Worm (Caenorhabditis elegans) whole organism, mixed stage, embryonic: Measurements from ENCODE around the gene sek-3.

Experiments
- M03D4.4 ChIP-seq: sonication (generic microtip); optimal IDR thresholded peaks from 2 replicates; lab custom pipeline; 2017; ENCODE audit warnings: mild to moderate bottlenecking, missing genetic modification characterization, missing compliant biosample characterization
- bed-3 ChIP-seq: fragments of 200-800 bp; sonication (Bioruptor generic); optimal IDR thresholded peaks from 3 replicates; lab custom pipeline; 2018; ENCODE audit warnings: mild to moderate bottlenecking, missing genetic modification characterization, moderate library complexity, missing compliant biosample characterization
- blmp-1 ChIP-seq: fragments of 150-350 bp; optimal IDR thresholded peaks from 2 replicates; lab custom pipeline; 2014; ENCODE audit warnings: missing biosample characterization, missing genetic modification characterization
- ceh-39 ChIP-seq: fragments of 150-350 bp; optimal IDR thresholded peaks from 2 replicates; lab custom pipeline; 2014; ENCODE audit warnings: missing biosample characterization, missing genetic modification characterization
- ceh-43 ChIP-seq: fragments of 200-800 bp; sonication (Bioruptor generic); optimal IDR thresholded peaks from 2 replicates; lab custom pipeline; 2018; ENCODE audit warnings: mild to moderate bottlenecking, missing genetic modification characterization, moderate library complexity, missing compliant biosample characterization
- ceh-83 ChIP-seq: fragments of 200-800 bp; sonication (Bioruptor generic); optimal IDR thresholded peaks from 2 replicates; lab custom pipeline; 2018; ENCODE audit warnings: mild to moderate bottlenecking, missing genetic modification characterization, missing compliant biosample characterization
- ces-1 ChIP-seq: fragments of 150-350 bp; optimal IDR thresholded peaks from 2 replicates; lab custom pipeline; 2014; ENCODE audit warnings: missing biosample characterization, missing genetic modification reagents, missing genetic modification characterization
- cnd-1 ChIP-seq: fragments of 200-800 bp; sonication (Bioruptor generic); optimal IDR thresholded peaks from 2 replicates; lab custom pipeline; 2018; ENCODE audit warnings: mild to moderate bottlenecking, missing genetic modification characterization, missing compliant biosample characterization
- drap-1 ChIP-seq: fragments of 200-800 bp; sonication (Bioruptor generic); optimal IDR thresholded peaks from 3 replicates; lab custom pipeline; 2018; ENCODE audit warnings: mild to moderate bottlenecking, missing genetic modification characterization, missing compliant biosample characterization
- elt-1 ChIP-seq: sonication (generic microtip); optimal IDR thresholded peaks from 2 replicates; lab custom pipeline; 2017; ENCODE audit warnings: missing genetic modification characterization, mild to moderate bottlenecking, missing compliant biosample characterization, antibody characterized with exemption, moderate library complexity, borderline replicate concordance; ENCODE audit not compliant: insufficient read depth
- elt-3 ChIP-seq: fragments of 150-350 bp; optimal IDR thresholded peaks from 2 replicates; lab custom pipeline; 2014; ENCODE audit warnings: missing biosample characterization, missing genetic modification characterization
- flh-1 ChIP-seq: fragments of 200-800 bp; sonication (Bioruptor generic); optimal IDR thresholded peaks from 2 replicates; lab custom pipeline; 2018; ENCODE audit warnings: mild to moderate bottlenecking, missing genetic modification characterization, moderate library complexity, missing compliant biosample characterization
- ham-2 ChIP-seq: fragments of 200-800 bp; sonication (Bioruptor generic); optimal IDR thresholded peaks from 2 replicates; lab custom pipeline; 2018; ENCODE audit warnings: mild to moderate bottlenecking, missing genetic modification characterization, missing compliant biosample characterization
- hlh-1 ChIP-seq: fragments of 150-350 bp; optimal IDR thresholded peaks from 2 replicates; lab custom pipeline; 2014; ENCODE audit warnings: missing biosample characterization, missing genetic modification reagents, missing genetic modification characterization
- lin-13 ChIP-seq: fragments of 150-350 bp; optimal IDR thresholded peaks from 2 replicates; lab custom pipeline; 2014; ENCODE audit warnings: missing biosample characterization, missing genetic modification characterization
- lin-32 ChIP-seq: fragments of 200-800 bp; sonication (Bioruptor generic); optimal IDR thresholded peaks from 2 replicates; lab custom pipeline; 2018; ENCODE audit warnings: mild to moderate bottlenecking, missing genetic modification characterization, missing compliant biosample characterization
- lsy-2 ChIP-seq: fragments of 150-350 bp; optimal IDR thresholded peaks from 2 replicates; lab custom pipeline; 2014; ENCODE audit warnings: missing biosample characterization, missing genetic modification characterization
- mab-5 ChIP-seq: fragments of 150-350 bp; optimal IDR thresholded peaks from 2 replicates; lab custom pipeline; 2014; ENCODE audit warnings: missing biosample characterization, missing genetic modification characterization
- mep-1 ChIP-seq: fragments of 150-350 bp; optimal IDR thresholded peaks from 2 replicates; lab custom pipeline; 2017; ENCODE audit warnings: missing biosample characterization, missing genetic modification reagents, missing genetic modification characterization, inconsistent platforms
- mls-2 ChIP-seq: sonication (generic microtip); optimal IDR thresholded peaks from 2 replicates; lab custom pipeline; 2016; ENCODE audit warnings: mild to moderate bottlenecking, missing genetic modification characterization, moderate library complexity, missing compliant biosample characterization
- nhr-12 ChIP-seq: fragments of 150-350 bp; optimal IDR thresholded peaks from 2 replicates; lab custom pipeline; 2014; ENCODE audit warnings: missing biosample characterization, missing genetic modification characterization
- nhr-2 ChIP-seq: fragments of 150-350 bp; optimal IDR thresholded peaks from 2 replicates; lab custom pipeline; 2014; ENCODE audit warnings: missing biosample characterization, missing genetic modification characterization
- nhr-237 ChIP-seq: fragments of 150-350 bp; optimal IDR thresholded peaks from 2 replicates; lab custom pipeline; 2014; ENCODE audit warnings: missing biosample characterization, missing genetic modification characterization
- nhr-28 ChIP-seq: fragments of 150-350 bp; optimal IDR thresholded peaks from 2 replicates; lab custom pipeline; 2014; ENCODE audit warnings: missing biosample characterization, missing genetic modification characterization
- nhr-76 ChIP-seq: sonication (generic microtip); optimal IDR thresholded peaks from 2 replicates; lab custom pipeline; 2017; ENCODE audit warnings: missing biosample characterization, missing genetic modification characterization
- pha-4 ChIP-seq: fragments of 150-350 bp; optimal IDR thresholded peaks from 2 replicates; lab custom pipeline; 2018; ENCODE audit warnings: missing biosample characterization, missing genetic modification reagents, missing genetic modification characterization
- sem-2 ChIP-seq: fragments of 200-800 bp; sonication (Bioruptor generic); optimal IDR thresholded peaks from 2 replicates; lab custom pipeline; 2018; ENCODE audit warnings: mild to moderate bottlenecking, missing genetic modification characterization, missing compliant biosample characterization
- snpc-4 ChIP-seq: fragments of 150-350 bp; optimal IDR thresholded peaks from 2 replicates; lab custom pipeline; 2014; ENCODE audit warnings: missing biosample characterization, missing genetic modification characterization
- sptf-1 ChIP-seq: sonication (generic microtip); optimal IDR thresholded peaks from 2 replicates; lab custom pipeline; 2017; ENCODE audit warnings: mild to moderate bottlenecking, missing genetic modification characterization, moderate library complexity, missing compliant biosample characterization
- tbx-8 ChIP-seq: fragments of 200-800 bp; sonication (Bioruptor generic); optimal IDR thresholded peaks from 2 replicates; lab custom pipeline; 2018; ENCODE audit warnings: mild to moderate bottlenecking, missing genetic modification characterization, moderate library complexity, missing compliant biosample characterization
- unc-120 ChIP-seq: sonication (generic microtip); optimal IDR thresholded peaks from 2 replicates; lab custom pipeline; 2017; ENCODE audit warnings: missing genetic modification characterization, missing compliant biosample characterization; ENCODE audit not compliant: poor library complexity, severe bottlenecking
- unc-39 ChIP-seq: fragments of 150-350 bp; optimal IDR thresholded peaks from 2 replicates; lab custom pipeline; 2014; ENCODE audit warnings: missing biosample characterization, missing genetic modification characterization
- unc-62 ChIP-seq: fragments of 150-350 bp; optimal IDR thresholded peaks from 2 replicates; lab custom pipeline; 2014; ENCODE audit warnings: missing biosample characterization, missing genetic modification reagents, missing genetic modification characterization
- zip-8 ChIP-seq: fragments of 150-350 bp; optimal IDR thresholded peaks from 2 replicates; lab custom pipeline; 2014; ENCODE audit warnings: missing biosample characterization, missing genetic modification characterization
- ztf-11 ChIP-seq: fragments of 150-350 bp; optimal IDR thresholded peaks from 2 replicates; lab custom pipeline; 2014; ENCODE audit warnings: missing biosample characterization, missing genetic modification characterization

Gene sek-3

ce11 chrX:5017591-5017990, at the start of gene sek-3:
sek-3 (plus strand) TSS chrX:5017891.
- TF ChIP-seq ceh-83 (GFP tag; lab: Kevin White, UChicago) (no peak), ces-1 (GFP tag; lab: Kevin White, UChicago) (no peak), sptf-1 (tag; lab: Kevin White, UChicago) (no peak), M03D4.4 (tag; lab: Kevin White, UChicago) (no peak), nhr-237 (tag; lab: Kevin White, UChicago) (no peak), lin-13 (no peak), ham-2 (GFP tag; lab: Kevin White, UChicago) (no peak), pha-4 (tag; lab: Kevin White, UChicago) (no peak), nhr-2 (tag; lab: Kevin White, UChicago) (no peak), blmp-1 (tag; lab: Kevin White, UChicago) (no peak), drap-1 (GFP tag; lab: Kevin White, UChicago) (no peak), ceh-39 (tag; lab: Kevin White, UChicago) (no peak), lsy-2 (tag; lab: Kevin White, UChicago) (no peak)

ce11 chrX:4969228-4969627, 48.5 kb upstream of the sek-3 start, which contains the start of gene M03F4.6:
M03F4.6 (minus strand) TSS chrX:4969328.
- TF ChIP-seq lin-32 (GFP tag; lab: Kevin White, UChicago) (no peak), mep-1 (tag; lab: Kevin White, UChicago) (no peak), nhr-2 (tag; lab: Kevin White, UChicago) (no peak), snpc-4 (no peak), zip-8 (no peak), lin-13 (no peak), M03D4.4 (tag; lab: Kevin White, UChicago) (no peak), mls-2 (tag; lab: Kevin White, UChicago) (no peak), ceh-39 (tag; lab: Kevin White, UChicago) (no peak), blmp-1 (tag; lab: Kevin White, UChicago) (no peak)
- TF ChIP-seq, all 35 proteins: peak for 0

ce11 chrX:4970863-4971345, 46.8 kb upstream of the sek-3 start, which contains the start of gene calu-1:
calu-1 (minus strand) TSS chrX:4970913.
- no peak for TF ChIP-seq tbx-8
- no peak for TF ChIP-seq ceh-43 (GFP tag; lab: Kevin White, UChicago)
- TF ChIP-seq lsy-2 (tag; lab: Kevin White, UChicago) = no peak
- TF ChIP-seq unc-120 (tag; lab: Kevin White, UChicago) = no peak
- no peak for TF ChIP-seq nhr-28 (tag; lab: Kevin White, UChicago)
- TF ChIP-seq ztf-11 (tag; lab: Kevin White, UChicago) = no peak

ce11 chrX:4971427-4971826, 46.3 kb upstream of the sek-3 start:
- no peak for TF ChIP-seq nhr-12 (tag; lab: Kevin White, UChicago)
- peak; percentile 61 for TF ChIP-seq unc-120 (tag; lab: Kevin White, UChicago)
- TF ChIP-seq ham-2 (GFP tag; lab: Kevin White, UChicago) = peak; percentile 5
- peak; percentile 3 for TF ChIP-seq M03D4.4 (tag; lab: Kevin White, UChicago)
- TF ChIP-seq ces-1 (GFP tag; lab: Kevin White, UChicago) = peak; percentile 11
- TF ChIP-seq hlh-1 (tag; lab: Kevin White, UChicago) = peak; percentile 23
- TF ChIP-seq cnd-1 (tag; lab: Kevin White, UChicago) = no peak

ce11 chrX:4972039-4972581, 45.6 kb upstream of the sek-3 start:
- no peak for TF ChIP-seq nhr-76 (tag; lab: Kevin White, UChicago)
- no peak for TF ChIP-seq unc-120 (tag; lab: Kevin White, UChicago)
- no peak for TF ChIP-seq nhr-237 (tag; lab: Kevin White, UChicago)
- TF ChIP-seq ceh-39 (tag; lab: Kevin White, UChicago) = no peak
- TF ChIP-seq ham-2 (GFP tag; lab: Kevin White, UChicago) = peak; percentile 5
- no peak for TF ChIP-seq nhr-12 (tag; lab: Kevin White, UChicago)
- TF ChIP-seq sem-2 (GFP tag; lab: Kevin White, UChicago) = no peak
- TF ChIP-seq nhr-28 (tag; lab: Kevin White, UChicago) = no peak
- TF ChIP-seq elt-1 = peak; percentile 12
- peak; percentile 25 for TF ChIP-seq unc-62
- no peak for TF ChIP-seq ztf-11 (tag; lab: Kevin White, UChicago)
- no peak for TF ChIP-seq blmp-1 (tag; lab: Kevin White, UChicago)
- no peak for TF ChIP-seq mls-2 (tag; lab: Kevin White, UChicago)
- no peak for TF ChIP-seq ceh-43 (GFP tag; lab: Kevin White, UChicago)
- no peak for TF ChIP-seq bed-3 (GFP tag; lab: Kevin White, UChicago)
- TF ChIP-seq lsy-2 (tag; lab: Kevin White, UChicago) = no peak
- no peak for TF ChIP-seq mep-1 (tag; lab: Kevin White, UChicago)
- no peak for TF ChIP-seq flh-1 (GFP tag; lab: Kevin White, UChicago)
- TF ChIP-seq cnd-1 (tag; lab: Kevin White, UChicago) = peak; percentile 73
- no peak for TF ChIP-seq pha-4 (tag; lab: Kevin White, UChicago)
- TF ChIP-seq zip-8 = no peak
- TF ChIP-seq tbx-8 = peak; percentile 27
- TF ChIP-seq mab-5 (tag; lab: Kevin White, UChicago) = no peak
- peak; percentile 43 for TF ChIP-seq sptf-1 (tag; lab: Kevin White, UChicago)
- TF ChIP-seq nhr-2 (tag; lab: Kevin White, UChicago) = no peak
- TF ChIP-seq M03D4.4 (tag; lab: Kevin White, UChicago) = no peak
- no peak for TF ChIP-seq snpc-4
- TF ChIP-seq lin-32 (GFP tag; lab: Kevin White, UChicago) = peak; percentile 88
- TF ChIP-seq ces-1 (GFP tag; lab: Kevin White, UChicago) = no peak
- TF ChIP-seq ceh-83 (GFP tag; lab: Kevin White, UChicago) = no peak
- no peak for TF ChIP-seq unc-39
- TF ChIP-seq hlh-1 (tag; lab: Kevin White, UChicago) = peak; percentile 96
- peak; percentile 55 for TF ChIP-seq lin-13
- no peak for TF ChIP-seq drap-1 (GFP tag; lab: Kevin White, UChicago)
- TF ChIP-seq elt-3 (tag; lab: Kevin White, UChicago) = no peak
